Worm (Caenorhabditis elegans) whole organism, L4/young adult: ENCODE data around the gene F49E8.7.

Experiments used
- W03F9.2 ChIP-seq: fragments of 150-350 bp; optimal IDR thresholded peaks from 2 replicates; lab custom pipeline; 2014; ENCODE audit warnings: missing biosample characterization, missing genetic modification characterization
- him-1 ChIP-seq: sonication (generic microtip); optimal IDR thresholded peaks from 2 replicates; lab custom pipeline; 2016; ENCODE audit warnings: missing genotype, missing genetic modification reagents, missing genetic modification characterization, missing compliant biosample characterization

DNA sequence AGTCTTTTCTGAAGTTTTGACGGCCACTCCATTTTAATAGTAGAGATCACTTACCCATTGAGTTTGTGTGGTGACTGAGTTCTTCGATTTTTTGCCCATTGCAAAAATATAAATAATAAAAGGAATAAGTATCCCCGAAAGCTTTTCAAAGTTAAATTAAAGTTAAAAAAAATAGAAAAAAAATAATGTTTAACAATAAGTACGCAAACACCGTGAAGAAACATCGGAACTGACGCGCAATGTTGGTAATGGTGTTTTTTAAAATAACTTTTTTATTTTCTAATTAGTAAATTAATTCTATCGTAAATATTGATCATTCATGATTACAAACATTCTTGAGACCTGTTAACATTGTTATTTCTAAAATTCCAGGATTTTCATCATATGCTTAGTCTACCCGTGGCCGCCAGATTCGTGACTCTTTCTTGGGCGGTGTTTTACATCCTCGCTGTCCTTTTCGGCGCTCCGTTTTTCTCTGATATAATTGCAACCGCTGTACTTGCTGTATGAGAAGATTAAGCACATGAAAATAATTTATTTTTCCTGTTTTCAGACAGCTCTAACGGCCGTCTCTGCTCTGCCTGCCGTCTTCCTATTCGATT is at the start of gene F49E8.7, which contains the start of the genes F49E8.8 and nprl-2:
- TF ChIP-seq him-1 (no peak), W03F9.2 (tag; lab: Kevin White, UChicago) (no peak)
